Fruit fly (Drosophila melanogaster): ENCODE results near the gene Tollo.

Tollo gene

DNA sequence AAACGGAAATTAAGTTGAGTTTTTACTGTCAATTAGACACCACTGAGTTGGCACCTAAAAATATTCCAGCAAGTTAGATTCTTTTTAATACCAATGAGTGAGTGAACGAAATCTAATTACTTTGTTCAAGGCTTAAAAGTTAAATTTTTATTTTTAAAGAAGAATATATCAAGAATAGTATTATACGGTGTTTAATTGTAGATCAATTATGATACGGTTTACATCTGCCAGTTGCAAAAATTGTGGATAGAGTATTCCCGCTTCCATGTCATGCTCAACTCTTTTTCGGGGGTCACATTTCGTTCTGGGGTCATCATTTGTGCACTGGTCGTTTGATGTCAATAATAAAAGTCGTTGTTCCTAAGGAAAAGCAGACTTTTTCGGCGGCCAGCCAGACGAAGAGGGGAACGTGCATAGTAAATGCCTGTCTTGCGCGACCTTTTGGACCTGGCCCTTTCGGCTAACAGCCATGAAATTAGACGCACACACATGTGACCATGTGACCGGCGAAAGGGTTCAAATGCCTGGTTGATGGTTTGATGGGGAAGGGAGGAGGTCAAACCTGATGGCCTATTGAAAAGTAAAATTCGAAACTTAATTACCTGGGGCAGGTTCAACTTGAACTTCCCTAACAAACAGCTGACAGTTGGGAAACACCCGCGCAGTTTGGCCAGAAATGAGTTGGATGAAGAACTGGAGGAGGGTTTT, 35.0 kb upstream of the Tollo start:
- TF ChIP-seq CG9705 (GFP tag; optimal IDR thresholded peaks at IDR 0.05), result no peak
- no peak for TF ChIP-seq Abd-B (GFP tag; optimal IDR thresholded peaks at IDR 0.05)
- no peak for TF ChIP-seq dsf (GFP tag; optimal IDR thresholded peaks at IDR 0.05; ENCODE audit: borderline replicate concordance)
- TF ChIP-seq Hnf4 (GFP tag; optimal IDR thresholded peaks at IDR 0.05), result no peak
- no peak for TF ChIP-seq pan (optimal IDR thresholded peaks at IDR 0.05)

DNA sequence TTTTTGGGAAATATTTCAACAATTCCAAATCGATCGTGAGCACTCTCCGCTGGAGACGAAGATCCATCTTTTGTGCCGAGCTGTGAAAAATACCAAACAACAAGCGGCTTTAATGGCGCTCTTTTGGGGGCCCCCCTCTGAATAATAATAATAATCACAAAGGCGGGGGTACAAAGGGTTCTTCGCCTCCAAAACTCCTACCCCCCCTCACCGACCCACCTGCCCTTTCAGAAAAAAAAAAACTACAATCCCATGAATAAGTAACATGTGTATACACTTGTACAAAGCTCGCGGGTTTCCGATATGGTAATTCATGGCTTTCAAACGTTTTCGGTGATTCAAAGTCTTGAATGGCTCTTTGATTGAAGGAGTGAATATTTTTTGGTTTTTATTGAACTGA, 34.1 kb upstream of the Tollo start:
- no peak for TF ChIP-seq brk (GFP tag; optimal IDR thresholded peaks at IDR 0.05)
- TF ChIP-seq N (GFP tag; optimal IDR thresholded peaks at IDR 0.05), result no peak
- no peak for TF ChIP-seq foxo (GFP tag; optimal IDR thresholded peaks at IDR 0.05)
- TF ChIP-seq CG32264 (GFP tag; optimal IDR thresholded peaks at IDR 0.05), result no peak
- TF ChIP-seq OdsH (GFP tag; optimal IDR thresholded peaks at IDR 0.05), result no peak
- no peak for TF ChIP-seq fru (GFP tag; optimal IDR thresholded peaks at IDR 0.05)
- no peak for TF ChIP-seq dsf (GFP tag; optimal IDR thresholded peaks at IDR 0.05; ENCODE audit: borderline replicate concordance)
- TF ChIP-seq psq (GFP tag; optimal IDR thresholded peaks at IDR 0.05), result no peak
- TF ChIP-seq Hnf4 (GFP tag; optimal IDR thresholded peaks at IDR 0.05), result no peak
- TF ChIP-seq Hr78 (GFP tag; optimal IDR thresholded peaks at IDR 0.05), result no peak
- no peak for TF ChIP-seq Rel (GFP tag; optimal IDR thresholded peaks at IDR 0.05)
- TF ChIP-seq Rel (tag; optimal IDR thresholded peaks at IDR 0.05), result no peak
- TF ChIP-seq CG9705 (GFP tag; optimal IDR thresholded peaks at IDR 0.05), result no peak
- TF ChIP-seq Abd-B (GFP tag; optimal IDR thresholded peaks at IDR 0.05), result no peak
- no peak for TF ChIP-seq Mio (GFP tag; optimal IDR thresholded peaks at IDR 0.05)
- TF ChIP-seq woc (GFP tag; optimal IDR thresholded peaks at IDR 0.05), result no peak
- TF ChIP-seq rgr (GFP tag; optimal IDR thresholded peaks at IDR 0.05), result no peak
- TF ChIP-seq ey (GFP tag; optimal IDR thresholded peaks at IDR 0.05), result no peak
- no peak for TF ChIP-seq jim (GFP tag; optimal IDR thresholded peaks at IDR 0.05)
- no peak for TF ChIP-seq tai (GFP tag; optimal IDR thresholded peaks at IDR 0.05)
- TF ChIP-seq HLH106 (tag; optimal IDR thresholded peaks at IDR 0.05), result no peak

DNA sequence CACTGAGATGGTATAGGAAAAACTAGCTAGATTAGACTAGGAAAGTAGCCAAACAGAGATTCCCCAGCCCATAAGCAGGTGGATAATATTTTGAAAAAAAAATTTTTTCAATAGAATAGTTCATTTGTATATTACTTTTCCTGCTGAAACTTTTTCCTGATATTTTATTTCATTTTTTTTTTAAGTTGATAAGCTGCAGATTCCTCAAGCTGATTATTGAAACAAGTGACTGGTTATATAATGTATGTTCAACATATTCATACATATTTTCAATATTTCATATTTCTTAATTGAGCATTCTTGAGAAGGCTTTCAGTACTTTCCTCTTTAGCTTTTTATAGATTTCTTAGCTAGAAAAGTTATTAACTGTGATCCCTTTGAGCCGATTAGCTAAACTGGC, 32.3 kb upstream of the Tollo start:
- no peak for TF ChIP-seq brk (GFP tag; optimal IDR thresholded peaks at IDR 0.05)
- TF ChIP-seq Mio (GFP tag; optimal IDR thresholded peaks at IDR 0.05), result no peak
- TF ChIP-seq lola (GFP tag; optimal IDR thresholded peaks at IDR 0.05), result no peak
- no peak for TF ChIP-seq sage (GFP tag; optimal IDR thresholded peaks at IDR 0.05)
- TF ChIP-seq pan (optimal IDR thresholded peaks at IDR 0.05), result no peak
- TF ChIP-seq Hr78 (GFP tag; optimal IDR thresholded peaks at IDR 0.05), result no peak
- no peak for TF ChIP-seq Vsx2 (GFP tag; optimal IDR thresholded peaks at IDR 0.05; ENCODE audit: partially characterized antibody)
- TF ChIP-seq OdsH (GFP tag; optimal IDR thresholded peaks at IDR 0.05), result no peak
- no peak for TF ChIP-seq ey (GFP tag; optimal IDR thresholded peaks at IDR 0.05)

DNA sequence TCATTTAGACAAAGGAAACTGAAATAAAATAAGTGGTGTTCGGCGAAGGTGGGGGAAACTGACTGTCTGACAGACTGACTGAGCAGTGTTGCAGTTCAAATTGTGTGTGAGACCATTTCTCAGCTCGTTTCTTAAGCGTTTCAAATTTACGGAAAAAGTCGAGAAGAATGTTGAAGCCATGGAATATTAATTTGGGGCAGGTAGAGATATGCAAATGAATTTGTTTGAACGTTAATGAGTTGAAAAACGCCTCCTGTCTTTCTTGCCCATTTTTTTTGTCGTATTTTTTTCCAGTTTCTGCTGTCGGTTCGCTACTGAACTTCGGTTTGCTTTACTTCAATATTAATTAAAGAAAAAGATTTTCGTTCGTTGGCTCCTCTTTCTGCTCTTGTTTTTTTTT, 31.8 kb upstream of the Tollo start:
- TF ChIP-seq Hr78 (GFP tag; optimal IDR thresholded peaks at IDR 0.05), result no peak
- no peak for TF ChIP-seq sage (GFP tag; optimal IDR thresholded peaks at IDR 0.05)
- no peak for TF ChIP-seq Dif (GFP tag; optimal IDR thresholded peaks at IDR 0.05; ENCODE audit: partially characterized antibody)
- no peak for TF ChIP-seq psq (GFP tag; optimal IDR thresholded peaks at IDR 0.05)
- TF ChIP-seq fru (GFP tag; optimal IDR thresholded peaks at IDR 0.05), result no peak
- no peak for TF ChIP-seq jim (GFP tag; optimal IDR thresholded peaks at IDR 0.05)
- TF ChIP-seq br (GFP tag; optimal IDR thresholded peaks at IDR 0.05), result no peak
- no peak for TF ChIP-seq Dfd (GFP tag; optimal IDR thresholded peaks at IDR 0.05)
- no peak for TF ChIP-seq Vsx2 (GFP tag; optimal IDR thresholded peaks at IDR 0.05; ENCODE audit: partially characterized antibody)

DNA sequence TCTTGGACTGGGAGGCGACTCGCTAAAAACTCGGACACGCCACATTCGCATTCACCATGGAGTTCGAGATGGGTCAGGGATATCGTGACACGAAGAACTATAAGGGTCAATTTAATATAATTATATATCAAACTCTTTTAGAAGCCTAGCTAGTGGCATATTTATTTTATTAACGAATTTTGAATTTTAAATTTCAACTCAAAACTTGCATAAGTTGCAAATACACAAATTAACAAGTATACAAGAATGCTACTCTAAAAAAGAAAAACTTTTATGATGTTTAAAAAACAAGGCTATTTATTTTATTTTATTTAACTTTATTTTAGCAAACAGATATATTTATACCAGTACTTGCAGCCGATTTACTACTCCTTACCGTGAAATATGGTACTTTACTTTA, 29.4 kb upstream of the Tollo start:
- TF ChIP-seq Myc (optimal IDR thresholded peaks at IDR 0.05) (no peak), br (GFP tag; optimal IDR thresholded peaks at IDR 0.05) (no peak), psq (GFP tag; optimal IDR thresholded peaks at IDR 0.05) (peak; percentile 27), foxo (GFP tag; optimal IDR thresholded peaks at IDR 0.05) (peak in 1 of 2 experiments; percentile 28), HLH106 (tag; optimal IDR thresholded peaks at IDR 0.05) (no peak), Hr83 (GFP tag; optimal IDR thresholded peaks at IDR 0.05; ENCODE audit: poor library complexity, severe bottlenecking) (no peak), N (GFP tag; optimal IDR thresholded peaks at IDR 0.05) (no peak), Hnf4 (GFP tag; optimal IDR thresholded peaks at IDR 0.05) (no peak), h (GFP tag; optimal IDR thresholded peaks at IDR 0.05) (peak; percentile 3), dsf (GFP tag; optimal IDR thresholded peaks at IDR 0.05; ENCODE audit: borderline replicate concordance) (no peak), dmrt93B (GFP tag; optimal IDR thresholded peaks at IDR 0.05) (no peak), lola (GFP tag; optimal IDR thresholded peaks at IDR 0.05) (no peak), Vsx2 (GFP tag; optimal IDR thresholded peaks at IDR 0.05; ENCODE audit: partially characterized antibody) (no peak), usp (GFP tag; optimal IDR thresholded peaks at IDR 0.05) (no peak), Jra (GFP tag; optimal IDR thresholded peaks at IDR 0.05) (no peak), Dif (GFP tag; optimal IDR thresholded peaks at IDR 0.05; ENCODE audit: partially characterized antibody) (no peak), CG32264 (GFP tag; optimal IDR thresholded peaks at IDR 0.05) (no peak), Abd-B (GFP tag; optimal IDR thresholded peaks at IDR 0.05) (no peak), brk (GFP tag; optimal IDR thresholded peaks at IDR 0.05) (no peak), jim (GFP tag; optimal IDR thresholded peaks at IDR 0.05) (no peak), dl (GFP tag; optimal IDR thresholded peaks at IDR 0.05; ENCODE audit: insufficient read depth in 1 of 2, partially characterized antibody in 2 of 2) (no peak), Dfd (GFP tag; optimal IDR thresholded peaks at IDR 0.05) (no peak), rgr (GFP tag; optimal IDR thresholded peaks at IDR 0.05) (no peak), OdsH (GFP tag; optimal IDR thresholded peaks at IDR 0.05) (no peak), ey (GFP tag; optimal IDR thresholded peaks at IDR 0.05) (no peak)

All from whole organism, wandering third instar larva.